Fruit fly (Drosophila melanogaster) whole organism, embryonic: Measurements from ENCODE around the gene tst.

ENCODE experiments used
- BEAF-32 ChIP-seq: fragments of 200-800 bp; sonication (Bioruptor generic); optimal IDR thresholded peaks from 3 replicates; lab custom pipeline; 2017; ENCODE audit warnings: missing biosample characterization, missing genetic modification characterization, mild to moderate bottlenecking, moderate library complexity, missing genetic modification reagents
- CG10431 ChIP-seq: fragments of 200-800 bp; sonication (Bioruptor generic); optimal IDR thresholded peaks from 3 replicates; lab custom pipeline; 2018; ENCODE audit warnings: missing biosample characterization, mild to moderate bottlenecking, missing genetic modification characterization
- CG10979 ChIP-seq: fragments of 200-800 bp; sonication (Bioruptor generic); optimal IDR thresholded peaks from 2 replicates; lab custom pipeline; 2018; ENCODE audit warnings: missing biosample characterization, mild to moderate bottlenecking, missing genetic modification characterization, moderate library complexity
- CG13123 ChIP-seq: fragments of 200-800 bp; sonication (Bioruptor generic); optimal IDR thresholded peaks from 2 replicates; lab custom pipeline; 2016; ENCODE audit warnings: missing biosample characterization, missing genetic modification characterization
- CG13624 ChIP-seq: fragments of 200-800 bp; sonication (Bioruptor generic); optimal IDR thresholded peaks from 2 replicates; lab custom pipeline; 2016; ENCODE audit warnings: missing biosample characterization, missing genetic modification characterization
- CG17328 ChIP-seq: fragments of 200-800 bp; sonication (Bioruptor generic); IDR thresholded peaks from 2 replicates; pipeline ENCODE4 v1.3.6; 2022; ENCODE audit warnings: missing biosample characterization, missing genetic modification characterization
- CG17361 ChIP-seq: fragments of 200-800 bp; sonication (Bioruptor generic); IDR thresholded peaks from 3 replicates; pipeline ENCODE4 v1.3.6; 2022; ENCODE audit warnings: missing biosample characterization, missing genetic modification characterization
- CG18011 ChIP-seq: fragments of 200-800 bp; sonication (Bioruptor generic); optimal IDR thresholded peaks from 2 replicates; lab custom pipeline; 2017; ENCODE audit warnings: missing biosample characterization, missing genetic modification characterization, mild to moderate bottlenecking, moderate library complexity, missing genotype
- CG18619 ChIP-seq: fragments of 200-800 bp; sonication (Bioruptor generic); optimal IDR thresholded peaks from 3 replicates; lab custom pipeline; 2017; ENCODE audit warnings: missing biosample characterization, mild to moderate bottlenecking, missing genetic modification characterization
- CG2678 ChIP-seq: fragments of 200-800 bp; sonication (Bioruptor generic); optimal IDR thresholded peaks from 3 replicates; lab custom pipeline; 2019; ENCODE audit warnings: missing biosample characterization, mild to moderate bottlenecking, missing genetic modification characterization, moderate library complexity
- CG3847 ChIP-seq: fragments of 200-800 bp; sonication (Bioruptor generic); IDR thresholded peaks from 2 replicates; pipeline ENCODE4 v1.3.6; 2022; ENCODE audit warnings: missing biosample characterization, missing genetic modification characterization
- CG7928 ChIP-seq: fragments of 200-800 bp; sonication (Bioruptor generic); optimal IDR thresholded peaks from 2 replicates; lab custom pipeline; 2017; ENCODE audit warnings: missing biosample characterization, mild to moderate bottlenecking, missing genetic modification characterization
- CrebB ChIP-seq: fragments of 200-800 bp; sonication (Bioruptor generic); optimal IDR thresholded peaks from 3 replicates; lab custom pipeline; 2018; ENCODE audit warnings: missing biosample characterization, mild to moderate bottlenecking, missing genetic modification characterization
- D19A ChIP-seq: fragments of 200-800 bp; optimal IDR thresholded peaks from 3 replicates; lab custom pipeline; 2019; ENCODE audit warnings: missing biosample characterization, mild to moderate bottlenecking, missing genetic modification characterization, moderate library complexity
- Dfd ChIP-seq, 2 experiments: fragments of >200 bp; optimal IDR thresholded peaks; 2 replicates each; lab custom pipeline; 2017; ENCODE audit warnings: missing biosample characterization in 2 of 2, missing genetic modification characterization in 2 of 2
- ERR ChIP-seq: fragments of 200-800 bp; sonication (Bioruptor generic); optimal IDR thresholded peaks from 2 replicates; lab custom pipeline; 2016; ENCODE audit warnings: missing biosample characterization, missing genetic modification characterization
- Gug ChIP-seq: fragments of 200-800 bp; sonication (Bioruptor generic); IDR thresholded peaks from 4 replicates; pipeline ENCODE4 v1.3.6; 2022; ENCODE audit warnings: missing biosample characterization, missing genetic modification characterization
- HLH3B ChIP-seq: fragments of 200-800 bp; sonication (Bioruptor generic); IDR thresholded peaks from 2 replicates; pipeline ENCODE4 v1.3.6; 2022; ENCODE audit warnings: missing biosample characterization, missing genetic modification characterization
- HLHmδ ChIP-seq: fragments of 200-800 bp; sonication (Bioruptor generic); optimal IDR thresholded peaks from 2 replicates; lab custom pipeline; 2018; ENCODE audit warnings: missing biosample characterization, mild to moderate bottlenecking, missing genetic modification characterization, moderate library complexity
- Hmr ChIP-seq: fragments of 200-800 bp; sonication (Bioruptor generic); optimal IDR thresholded peaks from 3 replicates; lab custom pipeline; 2017; ENCODE audit warnings: mild to moderate bottlenecking, missing biosample characterization, missing genetic modification reagents, missing genetic modification characterization
- Hr51 ChIP-seq, 2 experiments: fragments of 200-800 bp; sonication (Bioruptor generic); optimal IDR thresholded peaks; 2 replicates in 1 of 2; 3 replicates in 1 of 2; lab custom pipeline; 2016 to 2018; ENCODE audit warnings: missing biosample characterization in 2 of 2, missing genetic modification characterization in 2 of 2, mild to moderate bottlenecking in 1 of 2, moderate library complexity in 1 of 2
- NC2β ChIP-seq: fragments of 200-800 bp; sonication (Bioruptor generic); optimal IDR thresholded peaks from 2 replicates; lab custom pipeline; 2016; ENCODE audit warnings: missing biosample characterization, missing genetic modification characterization
- NFAT ChIP-seq: fragments of 200-800 bp; sonication (Bioruptor generic); IDR thresholded peaks from 2 replicates; pipeline ENCODE4 v1.3.6; 2022; ENCODE audit warnings: missing biosample characterization, missing genetic modification characterization
- Neu2 ChIP-seq: fragments of 200-800 bp; sonication (Bioruptor generic); optimal IDR thresholded peaks from 3 replicates; lab custom pipeline; 2016; ENCODE audit warnings: missing biosample characterization, missing genetic modification characterization, borderline replicate concordance
- Nf-YA ChIP-seq: fragments of 200-800 bp; sonication (Bioruptor generic); IDR thresholded peaks from 2 replicates; pipeline ENCODE4 v1.3.6; 2022; ENCODE audit warnings: missing biosample characterization, missing genetic modification characterization
- Oaz ChIP-seq: fragments of 200-800 bp; sonication (Bioruptor generic); IDR thresholded peaks from 2 replicates; pipeline ENCODE4 v1.3.6; 2022; ENCODE audit warnings: missing biosample characterization, missing genetic modification characterization
- Sox100B ChIP-seq: fragments of 200-800 bp; sonication (Bioruptor generic); optimal IDR thresholded peaks from 3 replicates; lab custom pipeline; 2018; ENCODE audit warnings: missing biosample characterization, mild to moderate bottlenecking, missing genetic modification characterization
- Xrp1 ChIP-seq: fragments of 200-800 bp; sonication (Bioruptor generic); IDR thresholded peaks from 2 replicates; pipeline ENCODE4 v1.3.6; 2022; ENCODE audit warnings: missing biosample characterization, missing genetic modification characterization
- abd-A ChIP-seq: fragments of 200-800 bp; sonication (Bioruptor generic); optimal IDR thresholded peaks from 3 replicates; lab custom pipeline; 2019; ENCODE audit warnings: missing biosample characterization, mild to moderate bottlenecking, missing genetic modification characterization, moderate library complexity
- ash1 ChIP-seq: fragments of 200-800 bp; sonication (Bioruptor generic); optimal IDR thresholded peaks from 2 replicates; lab custom pipeline; 2018; ENCODE audit warnings: missing biosample characterization, mild to moderate bottlenecking, missing genetic modification characterization
- ci ChIP-seq: fragments of 200-800 bp; sonication (Bioruptor generic); IDR thresholded peaks from 3 replicates; pipeline ENCODE4 v1.3.6; 2022; ENCODE audit warnings: missing biosample characterization, missing genetic modification characterization
- croc ChIP-seq: fragments of 200-800 bp; sonication (Bioruptor generic); conservative IDR thresholded peaks from 3 replicates; pipeline ENCODE4 v1.3.6; 2022; ENCODE audit warnings: missing biosample characterization, missing genetic modification characterization
- da ChIP-seq: fragments of 200-800 bp; sonication (Bioruptor generic); optimal IDR thresholded peaks from 2 replicates; lab custom pipeline; 2016; ENCODE audit warnings: missing biosample characterization, missing genetic modification characterization
- dati ChIP-seq: fragments of 200-800 bp; sonication (Bioruptor generic); IDR thresholded peaks from 2 replicates; pipeline ENCODE4 v1.3.6; 2022; ENCODE audit warnings: missing biosample characterization, missing genetic modification characterization
- dmrt99B ChIP-seq: fragments of 200-800 bp; sonication (Bioruptor generic); optimal IDR thresholded peaks from 2 replicates; lab custom pipeline; 2018; ENCODE audit warnings: missing biosample characterization, mild to moderate bottlenecking, missing genetic modification characterization, moderate library complexity
- esg ChIP-seq: fragments of 200-800 bp; sonication (Bioruptor generic); conservative IDR thresholded peaks from 2 replicates; pipeline ENCODE4 v1.3.6; 2022; ENCODE audit warnings: missing biosample characterization, missing genetic modification characterization
- gcm2 ChIP-seq: fragments of 200-800 bp; sonication (Bioruptor generic); optimal IDR thresholded peaks from 2 replicates; lab custom pipeline; 2016; ENCODE audit warnings: missing biosample characterization, missing genetic modification characterization
- lab ChIP-seq: fragments of 200-800 bp; sonication (Bioruptor generic); optimal IDR thresholded peaks from 3 replicates; lab custom pipeline; 2017; ENCODE audit warnings: missing biosample characterization, missing genetic modification characterization, mild to moderate bottlenecking, moderate library complexity, missing genetic modification reagents
- lov ChIP-seq, 2 experiments: fragments of 200-800 bp in 1 of 2; fragments of >200 bp in 1 of 2; sonication (Bioruptor generic) in 1 of 2; IDR thresholded peaks in 1 of 2; optimal IDR thresholded peaks in 1 of 2; 2 replicates in 1 of 2; 3 replicates in 1 of 2; pipeline versions ENCODE4 v1.3.6 to Lab custom; 2017 to 2022; ENCODE audit warnings: missing biosample characterization in 1 of 2, missing genetic modification characterization in 1 of 2
- nerfin-1 ChIP-seq: fragments of 200-800 bp; sonication (Bioruptor generic); optimal IDR thresholded peaks from 3 replicates; lab custom pipeline; 2019; ENCODE audit warnings: missing biosample characterization, mild to moderate bottlenecking, missing genetic modification characterization, moderate library complexity
- row ChIP-seq: fragments of 200-800 bp; sonication (Bioruptor generic); IDR thresholded peaks from 3 replicates; pipeline ENCODE4 v1.3.6; 2022; ENCODE audit warnings: missing biosample characterization, missing genetic modification characterization
- slp2 ChIP-seq: fragments of 200-800 bp; sonication (Bioruptor generic); optimal IDR thresholded peaks from 2 replicates; lab custom pipeline; 2016; ENCODE audit warnings: missing biosample characterization, missing genetic modification characterization
- stc ChIP-seq: fragments of 200-800 bp; sonication (Bioruptor generic); IDR thresholded peaks from 2 replicates; pipeline ENCODE4 v1.3.6; 2022; ENCODE audit warnings: missing biosample characterization, missing genetic modification characterization
- stwl ChIP-seq: fragments of 200-800 bp; sonication (Bioruptor generic); optimal IDR thresholded peaks from 3 replicates; lab custom pipeline; 2018; ENCODE audit warnings: missing biosample characterization, mild to moderate bottlenecking, missing genetic modification characterization, moderate library complexity
- trem ChIP-seq: fragments of 200-800 bp; optimal IDR thresholded peaks from 3 replicates; lab custom pipeline; 2019; ENCODE audit warnings: missing biosample characterization, mild to moderate bottlenecking, missing genetic modification characterization, moderate library complexity
- trh ChIP-seq: fragments of 200-800 bp; sonication (Bioruptor generic); optimal IDR thresholded peaks from 2 replicates; lab custom pipeline; 2016; ENCODE audit warnings: missing biosample characterization, missing genetic modification characterization
- ttk ChIP-seq: fragments of 200-800 bp; sonication (Bioruptor generic); IDR thresholded peaks from 2 replicates; pipeline ENCODE4 v2.1.2; 2022; ENCODE audit warnings: missing biosample characterization, missing genetic modification characterization
- z ChIP-seq: fragments of 200-800 bp; sonication (Bioruptor generic); IDR thresholded peaks from 3 replicates; pipeline ENCODE4 v1.3.6; 2022; ENCODE audit warnings: missing biosample characterization, missing genetic modification characterization
- zen2 ChIP-seq: fragments of 200-800 bp; sonication (Bioruptor generic); IDR thresholded peaks from 3 replicates; pipeline ENCODE4 v1.3.6; 2022; ENCODE audit warnings: missing biosample characterization, missing genetic modification characterization; ENCODE audit not compliant: partially characterized antibody

tst gene

dm6 chr3R:23788406-23789021 lies 15.9 kb upstream of the tst start:
- TF ChIP-seq CG10431 (GFP tag; lab: Kevin White, UChicago) (no peak), dmrt99B (tag; lab: Kevin White, UChicago) (peak; percentile 2), Sox100B (GFP tag; lab: Kevin White, UChicago) (no peak), zen2 (GFP tag; lab: Robert Waterston, UW) (no peak), da (GFP tag; lab: Kevin White, UChicago) (no peak), lov (optimal IDR thresholded peaks at IDR 0.05; lab: Kevin White, UChicago) (no peak), lov (GFP tag; IDR thresholded peaks at IDR 0.05; lab: Robert Waterston, UW) (no peak), HLHmδ (GFP tag; lab: Kevin White, UChicago) (peak; percentile 71), CG3847 (GFP tag; lab: Robert Waterston, UW) (no peak), esg (GFP tag; lab: Robert Waterston, UW) (no peak), Oaz (GFP tag; lab: Robert Waterston, UW) (no peak), lab (GFP tag; lab: Kevin White, UChicago) (peak; percentile 10), Hmr (peak; percentile 16), Dfd (GFP tag; optimal IDR thresholded peaks at IDR 0.05; lab: Kevin White, UChicago) (no peak), NFAT (GFP tag; lab: Robert Waterston, UW) (no peak), gcm2 (GFP tag; lab: Kevin White, UChicago) (no peak), CG17328 (GFP tag; lab: Robert Waterston, UW) (no peak), ttk (0 out of 2 replicates have a peak, but pooled peaks have one; percentile 8), CG13624 (GFP tag; lab: Kevin White, UChicago) (no peak), Hr51 (GFP tag; optimal IDR thresholded peaks at IDR 0.05; lab: Kevin White, UChicago) (peak in 1 of 2 experiments; percentile 20), abd-A (tag; lab: Kevin White, UChicago) (no peak), D19A (tag; lab: Kevin White, UChicago) (no peak), CG18011 (no peak), ci (GFP tag; lab: Robert Waterston, UW) (no peak), croc (no peak), ash1 (GFP tag; lab: Kevin White, UChicago) (no peak), trem (tag; lab: Kevin White, UChicago) (no peak), Neu2 (GFP tag; lab: Kevin White, UChicago) (no peak), CrebB (tag; lab: Kevin White, UChicago) (no peak), slp2 (GFP tag; lab: Kevin White, UChicago) (no peak), CG10979 (tag; lab: Kevin White, UChicago) (no peak), nerfin-1 (tag; lab: Kevin White, UChicago) (no peak), CG18619 (no peak), HLH3B (GFP tag; lab: Robert Waterston, UW) (peak; percentile 16; the same call in 1 of the 2 replicates), CG7928 (GFP tag; lab: Kevin White, UChicago) (no peak), CG17361 (GFP tag; lab: Robert Waterston, UW) (peak; percentile 41; the same call in 1 of the 3 replicates), CG2678 (peak; percentile 29), Nf-YA (GFP tag; lab: Robert Waterston, UW) (no peak), trh (GFP tag; lab: Kevin White, UChicago) (no peak), stwl (tag; lab: Kevin White, UChicago) (no peak), Xrp1 (GFP tag; lab: Robert Waterston, UW) (peak; percentile 4; the same call in 1 of the 2 replicates), NC2β (GFP tag; lab: Kevin White, UChicago) (no peak), CG13123 (GFP tag; lab: Kevin White, UChicago) (no peak), row (GFP tag; lab: Robert Waterston, UW) (peak; percentile 34; the same call in 1 of the 3 replicates), BEAF-32 (GFP tag; lab: Kevin White, UChicago) (no peak), z (GFP tag; lab: Robert Waterston, UW) (no peak), ERR (GFP tag; lab: Kevin White, UChicago) (no peak), dati (0 out of 2 replicates have a peak, but pooled peaks have one; percentile 25), stc (GFP tag; lab: Robert Waterston, UW) (no peak), Gug (GFP tag; lab: Robert Waterston, UW) (0 out of 4 replicates have a peak, but pooled peaks have one; percentile 6)
